Fruit fly (Drosophila melanogaster) whole organism, adult: ENCODE results near the gene CG2224.
A peak's percentile ranks its signal among the peaks of the same experiment; 100 is the strongest.

Experiments used
- CG12768 ChIP-seq: fragments of 200-800 bp; sonication (Bioruptor generic); optimal IDR thresholded peaks from 2 replicates; lab custom pipeline; 2017; ENCODE audit warnings: missing biosample characterization, missing genetic modification characterization, mild to moderate bottlenecking, moderate library complexity, missing genetic modification reagents
- CG14711 ChIP-seq: fragments of 200-800 bp; sonication (Bioruptor generic); optimal IDR thresholded peaks from 2 replicates; lab custom pipeline; 2018; ENCODE audit warnings: missing biosample characterization, mild to moderate bottlenecking, missing genetic modification characterization, moderate library complexity
- CG33017 ChIP-seq: fragments of 200-800 bp; sonication (Bioruptor generic); optimal IDR thresholded peaks from 2 replicates; lab custom pipeline; 2018; ENCODE audit warnings: missing biosample characterization, mild to moderate bottlenecking, missing genetic modification characterization, moderate library complexity
- CG7045 ChIP-seq: fragments of 200-800 bp; sonication (Bioruptor generic); optimal IDR thresholded peaks from 2 replicates; lab custom pipeline; 2017; ENCODE audit warnings: missing biosample characterization, mild to moderate bottlenecking, missing genetic modification characterization
- Hr96 ChIP-seq: fragments of 200-800 bp; sonication (Bioruptor generic); optimal IDR thresholded peaks from 2 replicates; lab custom pipeline; 2016; ENCODE audit warnings: missing biosample characterization, missing genetic modification characterization
- Mnt ChIP-seq: fragments of 200-800 bp; sonication (Bioruptor generic); optimal IDR thresholded peaks from 2 replicates; lab custom pipeline; 2016; ENCODE audit warnings: missing biosample characterization, mild to moderate bottlenecking, missing genetic modification characterization
- kay ChIP-seq: fragments of 200-800 bp; sonication (Bioruptor generic); peaks from one replicate; lab custom pipeline; 2016; ENCODE audit warnings: missing biosample characterization, missing genetic modification characterization, borderline replicate concordance
- pad ChIP-seq: fragments of 200-800 bp; sonication (Bioruptor generic); optimal IDR thresholded peaks from 3 replicates; lab custom pipeline; 2017; ENCODE audit warnings: missing biosample characterization, missing genetic modification characterization, mild to moderate bottlenecking, moderate library complexity, missing genetic modification reagents

DNA sequence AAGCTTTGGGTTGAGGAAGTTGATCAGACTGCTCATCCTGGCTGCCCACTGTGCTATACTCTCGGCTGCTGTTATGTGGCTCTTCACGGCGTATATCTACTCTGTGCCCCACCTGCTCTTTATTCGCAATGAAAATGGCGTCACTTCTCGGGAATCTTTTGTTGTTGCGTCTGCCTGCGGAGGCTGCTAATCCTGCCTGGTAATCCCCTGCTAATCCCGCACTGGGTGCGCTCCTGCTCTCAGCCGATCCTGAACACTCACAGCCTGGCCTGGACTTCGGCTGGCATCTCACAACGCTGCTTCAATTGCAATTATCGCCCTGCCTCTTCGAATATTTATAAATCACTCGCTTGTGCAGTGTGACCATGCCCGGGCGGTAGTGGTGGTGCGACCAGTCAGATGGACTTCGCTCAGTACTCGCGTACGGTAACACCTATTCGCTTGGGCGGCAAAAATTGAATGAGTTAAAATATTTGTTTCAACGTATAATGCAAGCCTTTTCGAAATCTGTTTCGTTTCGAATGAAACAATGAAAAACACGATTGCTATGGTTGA, 31.2 kb downstream of the CG2224 start, which contains the start of gene CG2218:
- TF ChIP-seq Mnt (GFP tag; lab: Kevin White, UChicago): peak; percentile 39
- TF ChIP-seq CG7045: peak; percentile 23
- no peak for TF ChIP-seq kay (GFP tag; lab: Kevin White, UChicago)
- peak; percentile 47 for TF ChIP-seq Hr96 (GFP tag; lab: Kevin White, UChicago)
- peak; percentile 83 for TF ChIP-seq CG12768 (GFP tag; lab: Kevin White, UChicago)
- TF ChIP-seq CG14711 (tag; lab: Kevin White, UChicago): no peak
- TF ChIP-seq CG33017 (tag; lab: Kevin White, UChicago): peak; percentile 13
- TF ChIP-seq pad: no peak
